Worm (Caenorhabditis elegans) whole organism, late embryonic: ENCODE measurements around the gene bbs-2.
A peak's percentile ranks its signal among the peaks of the same experiment; 100 is the strongest.

Experiments
- F13H6.1 ChIP-seq: sonication (generic microtip); optimal IDR thresholded peaks from 2 replicates; lab custom pipeline; 2016; ENCODE audit warnings: missing genetic modification characterization, missing compliant biosample characterization
- Y22D7AL.16 ChIP-seq: sonication (generic microtip); optimal IDR thresholded peaks from 2 replicates; lab custom pipeline; 2016; ENCODE audit warnings: missing genetic modification characterization, missing compliant biosample characterization
- ahr-1 ChIP-seq: sonication (generic microtip); optimal IDR thresholded peaks from 2 replicates; lab custom pipeline; 2016; ENCODE audit warnings: missing genetic modification characterization, missing compliant biosample characterization
- ceh-18 ChIP-seq: sonication (generic microtip); optimal IDR thresholded peaks from 2 replicates; lab custom pipeline; 2016; ENCODE audit warnings: missing genetic modification characterization, missing compliant biosample characterization
- ceh-19 ChIP-seq: fragments of 200-800 bp; sonication (Bioruptor generic); optimal IDR thresholded peaks from 2 replicates; lab custom pipeline; 2018; ENCODE audit warnings: mild to moderate bottlenecking, missing genetic modification characterization, missing compliant biosample characterization
- ceh-24 ChIP-seq: sonication (generic microtip); optimal IDR thresholded peaks from 2 replicates; lab custom pipeline; 2016; ENCODE audit warnings: mild to moderate bottlenecking, missing genetic modification characterization, missing compliant biosample characterization
- ceh-30 ChIP-seq: fragments of 150-350 bp; optimal IDR thresholded peaks from 2 replicates; lab custom pipeline; 2014; ENCODE audit warnings: missing biosample characterization, missing genetic modification characterization
- ceh-31 ChIP-seq: sonication (generic microtip); optimal IDR thresholded peaks from 2 replicates; lab custom pipeline; 2016; ENCODE audit warnings: missing genetic modification characterization, missing compliant biosample characterization
- ceh-34 ChIP-seq: sonication (generic microtip); optimal IDR thresholded peaks from 2 replicates; lab custom pipeline; 2016; ENCODE audit warnings: mild to moderate bottlenecking, missing genetic modification characterization, missing compliant biosample characterization
- ceh-6 ChIP-seq: fragments of 200-800 bp; sonication (Bioruptor generic); optimal IDR thresholded peaks from 2 replicates; lab custom pipeline; 2018; ENCODE audit warnings: mild to moderate bottlenecking, missing genetic modification characterization, missing compliant biosample characterization
- ceh-9 ChIP-seq: sonication (generic microtip); optimal IDR thresholded peaks from 2 replicates; lab custom pipeline; 2016; ENCODE audit warnings: mild to moderate bottlenecking, missing genetic modification characterization, inconsistent platforms, missing compliant biosample characterization
- che-1 ChIP-seq: sonication (generic microtip); optimal IDR thresholded peaks from 2 replicates; lab custom pipeline; 2016; ENCODE audit warnings: mild to moderate bottlenecking, missing genetic modification characterization, missing compliant biosample characterization
- dmd-4 ChIP-seq: sonication (generic microtip); optimal IDR thresholded peaks from 2 replicates; lab custom pipeline; 2016; ENCODE audit warnings: borderline replicate concordance, missing genetic modification characterization, missing compliant biosample characterization
- dve-1 ChIP-seq: sonication (generic microtip); optimal IDR thresholded peaks from 2 replicates; lab custom pipeline; 2017; ENCODE audit warnings: antibody characterized with exemption, mild to moderate bottlenecking, missing genetic modification characterization, missing compliant biosample characterization
- elt-4 ChIP-seq: sonication (generic microtip); optimal IDR thresholded peaks from 2 replicates; lab custom pipeline; 2016; ENCODE audit warnings: missing genetic modification characterization, missing compliant biosample characterization
- eyg-1 ChIP-seq: sonication (generic microtip); optimal IDR thresholded peaks from 2 replicates; lab custom pipeline; 2016; ENCODE audit warnings: missing genotype, missing genetic modification characterization, missing compliant biosample characterization
- gmeb-2 ChIP-seq: sonication (generic microtip); optimal IDR thresholded peaks from 2 replicates; lab custom pipeline; 2016; ENCODE audit warnings: missing genetic modification characterization, inconsistent platforms, missing compliant biosample characterization
- hlh-30 ChIP-seq: sonication (generic microtip); optimal IDR thresholded peaks from 2 replicates; lab custom pipeline; 2017; ENCODE audit warnings: antibody characterized with exemption, missing genetic modification characterization, missing compliant biosample characterization; ENCODE audit not compliant: insufficient read depth
- madf-2 ChIP-seq: sonication (generic microtip); optimal IDR thresholded peaks from 2 replicates; lab custom pipeline; 2017; ENCODE audit warnings: missing genetic modification characterization, missing compliant biosample characterization
- mec-3 ChIP-seq: sonication (generic microtip); optimal IDR thresholded peaks from 2 replicates; lab custom pipeline; 2016; ENCODE audit warnings: borderline replicate concordance, missing genetic modification characterization, missing compliant biosample characterization
- nfya-1 ChIP-seq: sonication (generic microtip); optimal IDR thresholded peaks from 2 replicates; lab custom pipeline; 2017; ENCODE audit warnings: missing genetic modification characterization, mild to moderate bottlenecking, missing compliant biosample characterization, antibody characterized with exemption, moderate library complexity
- nhr-11 ChIP-seq: fragments of 150-350 bp; optimal IDR thresholded peaks from 2 replicates; lab custom pipeline; 2014; ENCODE audit warnings: missing biosample characterization, missing genetic modification characterization
- nhr-232 ChIP-seq: sonication (generic microtip); optimal IDR thresholded peaks from 2 replicates; lab custom pipeline; 2016; ENCODE audit warnings: missing genetic modification characterization, missing compliant biosample characterization
- npax-4 ChIP-seq: sonication (generic microtip); optimal IDR thresholded peaks from 2 replicates; lab custom pipeline; 2016; ENCODE audit warnings: missing genetic modification characterization, missing compliant biosample characterization
- odd-2 ChIP-seq: sonication (generic microtip); optimal IDR thresholded peaks from 2 replicates; lab custom pipeline; 2017; ENCODE audit warnings: antibody characterized with exemption, mild to moderate bottlenecking, missing genetic modification characterization, missing compliant biosample characterization
- pag-3 ChIP-seq: sonication (generic microtip); optimal IDR thresholded peaks from 2 replicates; lab custom pipeline; 2016; ENCODE audit warnings: missing compliant biosample characterization, missing genetic modification characterization, borderline replicate concordance
- pha-2 ChIP-seq: sonication (generic microtip); optimal IDR thresholded peaks from 2 replicates; lab custom pipeline; 2017; ENCODE audit warnings: mild to moderate bottlenecking, missing genetic modification characterization, missing compliant biosample characterization
- pqm-1 ChIP-seq: sonication (generic microtip); optimal IDR thresholded peaks from 2 replicates; lab custom pipeline; 2016; ENCODE audit warnings: missing genetic modification characterization, missing compliant biosample characterization
- sdc-2 ChIP-seq: sonication (generic microtip); optimal IDR thresholded peaks from 2 replicates; lab custom pipeline; 2016; ENCODE audit warnings: missing genotype, missing genetic modification characterization, missing compliant biosample characterization
- sox-4 ChIP-seq: sonication (generic microtip); optimal IDR thresholded peaks from 2 replicates; lab custom pipeline; 2017; ENCODE audit warnings: mild to moderate bottlenecking, missing genetic modification characterization, inconsistent platforms, missing compliant biosample characterization
- tbx-2 ChIP-seq: sonication (generic microtip); optimal IDR thresholded peaks from 2 replicates; lab custom pipeline; 2016; ENCODE audit warnings: missing genetic modification characterization, missing compliant biosample characterization
- ttx-3 ChIP-seq: sonication (generic microtip); optimal IDR thresholded peaks from 2 replicates; lab custom pipeline; 2016; ENCODE audit warnings: missing genetic modification reagents, missing genetic modification characterization, missing compliant biosample characterization
- unc-3 ChIP-seq, 2 experiments: fragments of 200-800 bp in 1 of 2; sonication (Bioruptor generic) in 1 of 2; sonication (generic microtip) in 1 of 2; conservative IDR thresholded peaks in 1 of 2; optimal IDR thresholded peaks in 1 of 2; 2 replicates each; pipeline versions ENCODE4 v1.3.6 to Lab custom; 2016 to 2022; ENCODE audit warnings: missing compliant biosample characterization in 2 of 2, missing genetic modification characterization in 2 of 2, missing genetic modification reagents in 1 of 2
- unc-42 ChIP-seq: sonication (generic microtip); optimal IDR thresholded peaks from 2 replicates; lab custom pipeline; 2016; ENCODE audit warnings: missing genotype, missing genetic modification characterization, missing compliant biosample characterization
- unc-55 ChIP-seq: sonication (generic microtip); optimal IDR thresholded peaks from 2 replicates; lab custom pipeline; 2017; ENCODE audit warnings: missing biosample characterization, missing genetic modification reagents, missing genetic modification characterization
- unc-86 ChIP-seq: sonication (generic microtip); optimal IDR thresholded peaks from 2 replicates; lab custom pipeline; 2016; ENCODE audit warnings: missing genetic modification characterization, missing compliant biosample characterization
- zip-5 ChIP-seq: sonication (generic microtip); optimal IDR thresholded peaks from 2 replicates; lab custom pipeline; 2016; ENCODE audit warnings: missing genetic modification characterization, missing compliant biosample characterization

The bbs-2 gene

DNA sequence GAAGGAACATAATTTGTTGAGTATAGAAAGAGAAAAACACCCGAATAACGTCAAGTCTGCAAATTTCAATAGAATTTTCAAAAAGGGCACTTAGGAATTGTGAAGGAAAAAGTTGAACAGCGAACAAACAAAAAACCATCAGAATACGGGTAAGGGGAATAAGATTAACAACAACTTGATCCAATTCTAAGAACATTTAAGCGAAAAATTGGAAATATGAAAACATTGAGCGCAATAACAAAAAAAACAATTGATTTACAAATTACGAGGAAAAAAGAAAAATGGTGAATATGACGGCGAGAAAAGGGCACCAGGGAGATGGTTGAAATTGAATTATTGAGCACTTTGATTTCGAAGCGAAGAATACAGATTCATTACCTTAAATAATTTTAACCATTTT is 16.9 kb upstream of the bbs-2 start:
- no peak for TF ChIP-seq nhr-11
- no peak for TF ChIP-seq ahr-1 (tag; lab: Kevin White, UChicago)
- TF ChIP-seq sox-4, result no peak
- TF ChIP-seq unc-86 (tag; lab: Kevin White, UChicago), result no peak
- no peak for TF ChIP-seq sdc-2
- no peak for TF ChIP-seq nhr-232 (tag; lab: Kevin White, UChicago)
- TF ChIP-seq eyg-1 (tag; lab: Kevin White, UChicago), result no peak
- TF ChIP-seq ceh-6, result no peak
- no peak for TF ChIP-seq elt-4 (tag; lab: Kevin White, UChicago)
- TF ChIP-seq npax-4 (tag; lab: Kevin White, UChicago), result no peak
- no peak for TF ChIP-seq zip-5 (tag; lab: Kevin White, UChicago)
- TF ChIP-seq pqm-1 (tag; lab: Kevin White, UChicago), result no peak
- TF ChIP-seq F13H6.1 (tag; lab: Kevin White, UChicago), result no peak
- TF ChIP-seq unc-55 (GFP tag; lab: Kevin White, UChicago), result no peak
- no peak for TF ChIP-seq ceh-31 (tag; lab: Kevin White, UChicago)
- TF ChIP-seq che-1 (tag; lab: Kevin White, UChicago), result no peak
- no peak for TF ChIP-seq unc-3 (GFP tag; conservative IDR thresholded peaks at IDR 0.05; lab: Robert Waterston, UW)
- no peak for TF ChIP-seq unc-3 (tag; optimal IDR thresholded peaks at IDR 0.05; lab: Kevin White, UChicago)
- no peak for TF ChIP-seq nfya-1 (tag; lab: Kevin White, UChicago)
- no peak for TF ChIP-seq ceh-18 (tag; lab: Kevin White, UChicago)
- TF ChIP-seq pha-2 (tag; lab: Kevin White, UChicago), result no peak

DNA sequence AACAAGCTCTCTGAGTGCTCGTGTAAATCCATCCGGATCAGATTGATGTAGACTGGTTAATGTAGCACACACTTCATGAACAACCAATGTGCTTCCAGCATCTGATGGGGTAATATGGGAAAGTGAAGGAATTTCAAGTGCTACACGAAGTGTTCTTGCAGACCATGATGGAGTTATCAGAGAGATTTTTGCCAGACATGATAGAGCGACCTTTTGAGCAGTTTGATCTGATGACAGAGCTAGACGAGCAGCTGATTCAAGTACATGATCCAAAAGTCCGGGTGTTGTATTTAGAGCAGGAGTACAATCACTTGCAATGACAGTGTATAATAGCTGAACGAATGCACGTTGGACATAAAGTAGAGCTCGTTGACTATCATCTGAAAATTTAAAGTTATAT is 16.0 kb upstream of the bbs-2 start:
- no peak for TF ChIP-seq eyg-1 (tag; lab: Kevin White, UChicago)
- TF ChIP-seq elt-4 (tag; lab: Kevin White, UChicago), result no peak
- TF ChIP-seq, all 69 proteins: peak for 0

DNA sequence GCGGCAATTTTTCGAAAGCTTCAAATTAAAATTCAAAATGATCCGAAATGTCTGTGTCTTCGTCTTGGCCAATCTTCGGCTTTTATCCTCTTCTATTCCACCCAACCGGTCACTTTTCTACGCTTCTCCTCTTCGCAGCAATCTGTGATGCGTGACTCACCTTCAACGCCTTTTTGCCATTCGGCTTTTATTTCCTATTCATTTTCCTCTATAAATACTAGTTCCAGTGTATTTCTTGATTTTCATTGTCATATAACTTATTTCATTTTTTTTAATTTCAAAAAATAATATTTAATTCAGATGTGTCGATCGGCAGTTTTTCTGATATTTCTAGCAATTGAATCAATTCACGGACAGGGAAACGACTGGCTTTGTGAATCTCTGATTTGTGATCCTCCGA is 13.7 kb upstream of the bbs-2 start, which contains the start of gene C49H3.16:
Gene C49H3.16, plus strand, starts transcription at position 301 of the 400 bp plus-strand sequence.
- no peak for TF ChIP-seq dve-1 (tag; lab: Kevin White, UChicago)
- no peak for TF ChIP-seq Y22D7AL.16 (tag; lab: Kevin White, UChicago)
- TF ChIP-seq sdc-2, result no peak
- no peak for TF ChIP-seq ceh-30 (tag; lab: Kevin White, UChicago)
- TF ChIP-seq unc-55 (GFP tag; lab: Kevin White, UChicago), result no peak
- no peak for TF ChIP-seq ceh-19 (GFP tag; lab: Kevin White, UChicago)
- no peak for TF ChIP-seq mec-3 (tag; lab: Kevin White, UChicago)
- TF ChIP-seq zip-5 (tag; lab: Kevin White, UChicago), result no peak
- TF ChIP-seq pha-2 (tag; lab: Kevin White, UChicago), result no peak
- TF ChIP-seq gmeb-2 (tag; lab: Kevin White, UChicago), result no peak
- no peak for TF ChIP-seq ceh-24 (tag; lab: Kevin White, UChicago)
- TF ChIP-seq dmd-4 (tag; lab: Kevin White, UChicago), result no peak
- TF ChIP-seq odd-2 (tag; lab: Kevin White, UChicago), result no peak
- TF ChIP-seq ceh-34 (tag; lab: Kevin White, UChicago), result no peak
- TF ChIP-seq tbx-2 (tag; lab: Kevin White, UChicago), result no peak
- TF ChIP-seq sox-4, result no peak
- TF ChIP-seq npax-4 (tag; lab: Kevin White, UChicago), result no peak
- no peak for TF ChIP-seq ceh-9
- no peak for TF ChIP-seq madf-2
- no peak for TF ChIP-seq ttx-3 (tag; lab: Kevin White, UChicago)

DNA sequence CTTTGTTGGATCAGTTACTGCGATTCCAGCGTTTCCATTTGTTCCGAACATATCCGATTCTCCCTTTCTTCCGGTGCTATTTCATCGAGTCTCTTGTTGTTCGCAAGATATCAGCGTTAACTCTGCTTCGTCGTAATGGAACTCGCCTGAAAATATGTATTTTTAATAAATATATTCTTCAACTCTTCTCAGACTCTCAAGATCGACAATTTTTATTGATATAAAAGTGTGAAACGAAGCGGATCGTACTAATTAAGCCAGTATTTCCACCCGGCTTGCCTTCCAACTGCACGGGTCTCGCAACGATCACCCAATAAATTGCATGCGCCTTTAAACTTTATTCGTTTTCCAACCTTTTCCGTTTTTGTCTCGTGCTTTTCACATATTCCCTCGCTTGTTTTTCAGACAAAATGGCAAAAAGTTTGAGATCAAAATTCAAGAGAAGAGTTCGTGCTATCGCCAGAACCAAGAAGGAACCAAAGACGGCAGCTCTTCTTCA is 9.8 kb upstream of the bbs-2 start, which contains the start of the genes xpo-3 and C49H3.3:
Gene xpo-3, minus strand, starts transcription at position 51 of the 499 bp plus-strand sequence.
Gene C49H3.3, plus strand, starts transcription at position 369 of the 499 bp plus-strand sequence.
- TF ChIP-seq unc-42 (tag; lab: Kevin White, UChicago), result peak; percentile 51
- TF ChIP-seq ceh-31 (tag; lab: Kevin White, UChicago), result peak; percentile 14
- TF ChIP-seq ceh-34 (tag; lab: Kevin White, UChicago), result no peak
- TF ChIP-seq pag-3 (tag; lab: Kevin White, UChicago), result no peak
- TF ChIP-seq F13H6.1 (tag; lab: Kevin White, UChicago), result no peak
- TF ChIP-seq hlh-30, result peak; percentile 3
